Worm (Caenorhabditis elegans) whole organism, early embryonic: ENCODE data around the gene nlp-57.

Experiments used
- B0310.2 ChIP-seq: sonication (generic microtip); optimal IDR thresholded peaks from 2 replicates; lab custom pipeline; 2016; ENCODE audit warnings: mild to moderate bottlenecking, missing genetic modification characterization, missing compliant biosample characterization
- F13C5.2 ChIP-seq: sonication (generic microtip); optimal IDR thresholded peaks from 2 replicates; lab custom pipeline; 2017; ENCODE audit warnings: mild to moderate bottlenecking, missing genetic modification characterization, inconsistent platforms, missing compliant biosample characterization
- aly-1 ChIP-seq: sonication (generic microtip); optimal IDR thresholded peaks from 2 replicates; lab custom pipeline; 2016; ENCODE audit warnings: missing genetic modification characterization, missing compliant biosample characterization
- ama-1 ChIP-seq: fragments of 150-350 bp; optimal IDR thresholded peaks from 2 replicates; lab custom pipeline; 2014
- ceh-13 ChIP-seq: fragments of 200-800 bp; sonication (Bioruptor generic); optimal IDR thresholded peaks from 2 replicates; lab custom pipeline; 2018; ENCODE audit warnings: mild to moderate bottlenecking, missing genetic modification characterization, missing compliant biosample characterization
- ceh-36 ChIP-seq: sonication (generic microtip); optimal IDR thresholded peaks from 2 replicates; lab custom pipeline; 2016; ENCODE audit warnings: missing genetic modification characterization, inconsistent platforms, missing compliant biosample characterization
- ets-7 ChIP-seq: sonication (generic microtip); optimal IDR thresholded peaks from 2 replicates; lab custom pipeline; 2016; ENCODE audit warnings: missing genotype, missing genetic modification characterization, missing compliant biosample characterization
- flt-1 ChIP-seq: fragments of 200-800 bp; sonication (Bioruptor generic); IDR thresholded peaks from 2 replicates; pipeline ENCODE4 v1.3.6; 2022; ENCODE audit warnings: missing genetic modification characterization, missing compliant biosample characterization
- hmbx-1 ChIP-seq: sonication (generic microtip); optimal IDR thresholded peaks from 2 replicates; lab custom pipeline; 2016; ENCODE audit warnings: mild to moderate bottlenecking, missing genetic modification characterization, missing compliant biosample characterization
- hmg-4 ChIP-seq: fragments of 200-800 bp; sonication (Bioruptor generic); optimal IDR thresholded peaks from 2 replicates; lab custom pipeline; 2018; ENCODE audit warnings: mild to moderate bottlenecking, missing genetic modification characterization, missing compliant biosample characterization
- hnd-1 ChIP-seq: sonication (generic microtip); optimal IDR thresholded peaks from 2 replicates; lab custom pipeline; 2016; ENCODE audit warnings: missing genetic modification characterization, missing compliant biosample characterization
- pes-1 ChIP-seq: fragments of 200-800 bp; sonication (Bioruptor generic); IDR thresholded peaks from 2 replicates; pipeline ENCODE4 v1.3.6; 2022; ENCODE audit warnings: missing genetic modification reagents, missing genetic modification characterization, missing compliant biosample characterization
- scrt-1 ChIP-seq: fragments of 200-800 bp; sonication (Bioruptor generic); IDR thresholded peaks from 2 replicates; pipeline ENCODE4 v1.3.6; 2022; ENCODE audit warnings: missing genetic modification characterization, missing compliant biosample characterization
- sea-1 ChIP-seq: fragments of 200-800 bp; sonication (Bioruptor generic); conservative IDR thresholded peaks from 2 replicates; pipeline ENCODE4 v1.3.6; 2022; ENCODE audit warnings: missing genetic modification characterization, missing compliant biosample characterization
- tbx-11 ChIP-seq: fragments of 200-800 bp; sonication (Bioruptor generic); IDR thresholded peaks from 2 replicates; pipeline ENCODE4 v1.3.6; 2022; ENCODE audit warnings: missing genetic modification characterization, missing compliant biosample characterization
- tbx-37 ChIP-seq: fragments of 200-800 bp; sonication (Bioruptor generic); conservative IDR thresholded peaks from 2 replicates; pipeline ENCODE4 v1.3.6; 2022; ENCODE audit warnings: missing genetic modification reagents, missing genetic modification characterization, missing compliant biosample characterization
- tra-4 ChIP-seq: sonication (generic microtip); optimal IDR thresholded peaks from 2 replicates; lab custom pipeline; 2017; ENCODE audit warnings: missing genetic modification characterization, missing compliant biosample characterization

Gene nlp-57

DNA sequence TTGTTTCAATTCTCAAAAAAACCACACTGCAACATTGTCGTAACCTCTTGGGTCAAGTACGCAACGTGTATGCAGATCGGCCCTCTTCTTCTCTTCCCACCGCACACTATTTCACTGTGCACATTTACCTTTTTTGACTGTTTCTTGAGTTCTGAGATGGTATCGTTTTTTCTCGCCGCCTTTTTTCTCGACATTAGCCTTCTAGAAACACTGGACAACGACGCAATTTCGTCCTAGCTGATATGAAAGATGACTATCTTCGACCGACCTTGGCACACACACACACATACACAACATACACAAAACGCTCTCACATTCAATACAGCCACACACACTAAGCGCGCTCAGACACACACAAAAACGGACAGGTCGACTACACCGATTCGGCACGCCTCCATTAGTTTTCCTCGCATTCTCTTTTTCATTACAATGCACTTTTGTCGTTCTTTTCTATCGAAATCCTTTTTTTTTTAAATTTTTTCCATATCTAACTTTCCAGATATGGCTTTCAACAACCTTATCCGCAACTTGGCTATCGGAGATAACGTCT, 22.6 kb downstream of the nlp-57 start, which contains the start of gene aco-1:
Gene aco-1 (plus strand): TSS at position 500 of the 550 bp plus-strand sequence.
- TF ChIP-seq tbx-37 (0 out of 2 replicates have a peak, but pooled peaks have one; percentile 12), hnd-1 (no peak), flt-1 (GFP tag; lab: Robert Waterston, UW) (no peak), F13C5.2 (tag; lab: Kevin White, UChicago) (no peak), ceh-13 (GFP tag; lab: Kevin White, UChicago) (no peak), ceh-36 (tag; lab: Kevin White, UChicago) (no peak), ama-1 (no peak), tbx-11 (GFP tag; lab: Robert Waterston, UW) (no peak), aly-1 (tag; lab: Kevin White, UChicago) (peak; percentile 60), ets-7 (tag; lab: Kevin White, UChicago) (no peak), hmbx-1 (tag; lab: Kevin White, UChicago) (no peak), hmg-4 (GFP tag; lab: Kevin White, UChicago) (peak; percentile 33), pes-1 (GFP tag; lab: Robert Waterston, UW) (no peak)

- TF ChIP-seq F13C5.2 (tag; lab: Kevin White, UChicago) (no peak), sea-1 (no peak), ceh-36 (tag; lab: Kevin White, UChicago) (no peak), tra-4 (no peak), aly-1 (tag; lab: Kevin White, UChicago) (no peak), pes-1 (GFP tag; lab: Robert Waterston, UW) (no peak), hnd-1 (no peak), ceh-13 (GFP tag; lab: Kevin White, UChicago) (no peak), ets-7 (tag; lab: Kevin White, UChicago) (no peak), tbx-11 (GFP tag; lab: Robert Waterston, UW) (no peak), scrt-1 (GFP tag; lab: Robert Waterston, UW) (no peak), hmbx-1 (tag; lab: Kevin White, UChicago) (no peak), hmg-4 (GFP tag; lab: Kevin White, UChicago) (no peak), tbx-37 (no peak), ama-1 (no peak), B0310.2 (tag; lab: Kevin White, UChicago) (no peak), flt-1 (GFP tag; lab: Robert Waterston, UW) (no peak)
These were observed 23.6 kb downstream of the nlp-57 start for ce11 chrX:11340478-11340877.

DNA sequence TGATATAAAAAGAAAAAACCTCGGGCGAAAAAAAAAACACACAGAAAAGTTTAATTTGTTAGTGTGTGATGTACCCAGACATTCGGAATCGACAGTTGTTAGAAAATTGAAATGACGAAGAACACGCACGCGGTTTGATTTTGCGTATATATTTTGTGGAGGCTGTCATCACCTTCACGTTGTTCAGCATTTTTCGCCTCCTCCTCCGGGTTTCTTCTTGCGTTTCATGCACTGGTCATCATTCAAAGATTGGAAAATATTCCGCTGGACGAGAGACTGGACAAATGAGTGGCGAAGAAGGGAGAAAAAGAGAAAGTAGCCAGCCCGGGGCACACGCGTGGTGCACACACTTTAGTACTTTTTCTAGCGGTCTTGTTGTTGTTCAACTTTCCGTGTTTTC, 28.0 kb downstream of the nlp-57 start:
- TF ChIP-seq scrt-1 (GFP tag; lab: Robert Waterston, UW) (no peak), pes-1 (GFP tag; lab: Robert Waterston, UW) (no peak), F13C5.2 (tag; lab: Kevin White, UChicago) (no peak), tbx-11 (GFP tag; lab: Robert Waterston, UW) (no peak), flt-1 (GFP tag; lab: Robert Waterston, UW) (no peak), ceh-36 (tag; lab: Kevin White, UChicago) (no peak), sea-1 (no peak), tbx-37 (no peak), ceh-13 (GFP tag; lab: Kevin White, UChicago) (no peak), hmbx-1 (tag; lab: Kevin White, UChicago) (no peak), tra-4 (no peak), hmg-4 (GFP tag; lab: Kevin White, UChicago) (no peak), hnd-1 (no peak), ets-7 (tag; lab: Kevin White, UChicago) (no peak), B0310.2 (tag; lab: Kevin White, UChicago) (no peak), ama-1 (no peak), aly-1 (tag; lab: Kevin White, UChicago) (no peak)

- TF ChIP-seq aly-1 (tag; lab: Kevin White, UChicago) (no peak), ceh-13 (GFP tag; lab: Kevin White, UChicago) (no peak), hmbx-1 (tag; lab: Kevin White, UChicago) (no peak), B0310.2 (tag; lab: Kevin White, UChicago) (no peak), hmg-4 (GFP tag; lab: Kevin White, UChicago) (no peak), hnd-1 (no peak), F13C5.2 (tag; lab: Kevin White, UChicago) (no peak), scrt-1 (GFP tag; lab: Robert Waterston, UW) (no peak), tbx-37 (no peak), tbx-11 (GFP tag; lab: Robert Waterston, UW) (no peak), flt-1 (GFP tag; lab: Robert Waterston, UW) (no peak), pes-1 (GFP tag; lab: Robert Waterston, UW) (no peak), tra-4 (no peak), ceh-36 (tag; lab: Kevin White, UChicago) (no peak), ets-7 (tag; lab: Kevin White, UChicago) (no peak), ama-1 (no peak), sea-1 (no peak)
These were observed 28.6 kb downstream of the nlp-57 start for ce11 chrX:11345471-11345870.

ce11 chrX:11346155-11346554, 29.3 kb downstream of the nlp-57 start, which contains the start of gene oct-2:
oct-2 (plus strand) TSS chrX:11346455.
- TF ChIP-seq tbx-11 (GFP tag; lab: Robert Waterston, UW), result no peak
- TF ChIP-seq B0310.2 (tag; lab: Kevin White, UChicago), result no peak
- no peak for TF ChIP-seq ceh-13 (GFP tag; lab: Kevin White, UChicago)
- no peak for TF ChIP-seq ceh-36 (tag; lab: Kevin White, UChicago)
- no peak for TF ChIP-seq scrt-1 (GFP tag; lab: Robert Waterston, UW)
- no peak for TF ChIP-seq pes-1 (GFP tag; lab: Robert Waterston, UW)
- no peak for TF ChIP-seq hmg-4 (GFP tag; lab: Kevin White, UChicago)
- TF ChIP-seq sea-1, result no peak
- no peak for TF ChIP-seq tbx-37
- TF ChIP-seq aly-1 (tag; lab: Kevin White, UChicago), result no peak
- no peak for TF ChIP-seq hmbx-1 (tag; lab: Kevin White, UChicago)
- no peak for TF ChIP-seq hnd-1
- no peak for TF ChIP-seq tra-4
- TF ChIP-seq flt-1 (GFP tag; lab: Robert Waterston, UW), result no peak
- TF ChIP-seq ama-1, result no peak
- no peak for TF ChIP-seq ets-7 (tag; lab: Kevin White, UChicago)
- TF ChIP-seq F13C5.2 (tag; lab: Kevin White, UChicago), result no peak

DNA sequence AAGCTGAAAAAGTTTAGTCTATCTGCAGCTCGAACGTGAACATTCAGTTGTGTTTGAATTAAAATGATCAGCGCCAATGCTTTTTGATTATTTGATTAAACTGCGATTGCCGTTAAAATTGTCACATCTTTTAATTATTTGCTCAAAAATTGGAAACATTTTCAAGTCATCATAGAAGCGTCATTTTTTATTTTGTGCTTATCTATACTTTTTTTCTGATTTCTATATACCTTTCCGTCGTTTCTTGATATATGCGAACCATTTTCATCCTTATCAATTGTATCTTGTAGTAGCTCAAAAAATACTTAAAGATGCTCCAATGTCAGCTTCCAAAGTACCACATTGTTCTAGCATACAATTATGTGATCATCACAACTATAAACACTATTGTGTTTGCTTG, 34.4 kb downstream of the nlp-57 start:
- TF ChIP-seq tbx-11 (GFP tag; lab: Robert Waterston, UW) (no peak), hmg-4 (GFP tag; lab: Kevin White, UChicago) (no peak), ceh-13 (GFP tag; lab: Kevin White, UChicago) (no peak), hnd-1 (no peak), tra-4 (no peak), pes-1 (GFP tag; lab: Robert Waterston, UW) (no peak), sea-1 (no peak), F13C5.2 (tag; lab: Kevin White, UChicago) (no peak), flt-1 (GFP tag; lab: Robert Waterston, UW) (no peak), B0310.2 (tag; lab: Kevin White, UChicago) (no peak), ama-1 (no peak), aly-1 (tag; lab: Kevin White, UChicago) (no peak), tbx-37 (no peak), scrt-1 (GFP tag; lab: Robert Waterston, UW) (no peak), hmbx-1 (tag; lab: Kevin White, UChicago) (no peak), ceh-36 (tag; lab: Kevin White, UChicago) (no peak), ets-7 (tag; lab: Kevin White, UChicago) (no peak)
